Fruit fly (Drosophila melanogaster): Measurements from ENCODE around the gene beat-IIIa.

DNA sequence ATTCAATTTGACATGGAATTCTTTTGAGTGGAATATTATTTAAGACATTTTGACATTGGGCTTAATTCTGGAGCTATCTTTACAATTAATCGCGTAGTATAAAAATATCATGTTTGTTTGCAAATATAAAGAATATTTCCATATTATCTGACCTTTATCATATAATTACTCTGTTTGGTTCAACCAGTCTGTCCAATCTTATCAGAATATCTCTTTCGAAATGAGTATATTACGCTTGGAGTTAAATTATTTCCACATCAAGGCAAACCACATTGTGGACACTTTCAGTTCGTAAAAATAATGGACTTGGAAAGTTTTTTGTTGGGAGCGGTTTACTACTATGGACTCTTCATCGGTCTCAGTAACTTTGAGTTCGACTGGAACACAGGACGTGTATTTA is 49.2 kb downstream of the beat-IIIa start, which contains the start of gene Gr36c:
- TF ChIP-seq psq (optimal IDR thresholded peaks at IDR 0.05), result no peak
- TF ChIP-seq Myc (optimal IDR thresholded peaks at IDR 0.05), result no peak
- TF ChIP-seq Sin3A (optimal IDR thresholded peaks at IDR 0.05), result no peak
- no peak for TF ChIP-seq h (optimal IDR thresholded peaks at IDR 0.05)
